Worm (Caenorhabditis elegans) whole organism, L2 larva: ENCODE results near the gene Y73F8A.10.

Experiments used
- C34F6.9 ChIP-seq: fragments of 150-350 bp; optimal IDR thresholded peaks from 2 replicates; lab custom pipeline; 2014; ENCODE audit warnings: missing biosample characterization, missing genetic modification characterization
- F13H6.1 ChIP-seq: sonication (generic microtip); optimal IDR thresholded peaks from 2 replicates; lab custom pipeline; 2016; ENCODE audit warnings: missing genetic modification characterization, missing compliant biosample characterization
- ZK546.5 ChIP-seq: sonication (generic microtip); optimal IDR thresholded peaks from 2 replicates; lab custom pipeline; 2017; ENCODE audit warnings: missing biosample characterization, missing genetic modification characterization
- aly-2 ChIP-seq: fragments of 150-350 bp; optimal IDR thresholded peaks from 2 replicates; lab custom pipeline; 2014; ENCODE audit warnings: missing biosample characterization, missing genetic modification characterization
- ama-1 ChIP-seq: fragments of 150-350 bp; optimal IDR thresholded peaks from 2 replicates; lab custom pipeline; 2018; ENCODE audit warnings: inconsistent platforms
- ceh-16 ChIP-seq: fragments of 150-350 bp; optimal IDR thresholded peaks from 2 replicates; lab custom pipeline; 2014; ENCODE audit warnings: missing biosample characterization, missing genetic modification characterization
- ceh-82 ChIP-seq: fragments of 150-350 bp; optimal IDR thresholded peaks from 2 replicates; lab custom pipeline; 2014; ENCODE audit warnings: missing biosample characterization, missing genetic modification characterization
- crh-2 ChIP-seq: sonication (generic microtip); optimal IDR thresholded peaks from 2 replicates; lab custom pipeline; 2017; ENCODE audit warnings: missing biosample characterization, missing genetic modification characterization
- dmd-4 ChIP-seq: sonication (generic microtip); optimal IDR thresholded peaks from 2 replicates; lab custom pipeline; 2017; ENCODE audit warnings: missing biosample characterization, missing genetic modification characterization
- egl-27 ChIP-seq: sonication (generic microtip); optimal IDR thresholded peaks from 3 replicates; lab custom pipeline; 2017; ENCODE audit warnings: missing biosample characterization, missing genetic modification reagents, missing genetic modification characterization
- elt-1 ChIP-seq: fragments of 150-350 bp; optimal IDR thresholded peaks from 2 replicates; lab custom pipeline; 2014; ENCODE audit warnings: missing biosample characterization, missing genetic modification characterization
- elt-3 ChIP-seq: sonication (generic microtip); optimal IDR thresholded peaks from 2 replicates; lab custom pipeline; 2017; ENCODE audit warnings: missing biosample characterization, missing genetic modification characterization
- gmeb-1 ChIP-seq: fragments of 150-350 bp; optimal IDR thresholded peaks from 2 replicates; lab custom pipeline; 2014; ENCODE audit warnings: missing biosample characterization, missing genetic modification characterization
- lin-11 ChIP-seq: fragments of 150-350 bp; sonication (generic microtip); optimal IDR thresholded peaks from 2 replicates; lab custom pipeline; 2014; ENCODE audit warnings: missing biosample characterization, missing genetic modification characterization, inconsistent platforms, mixed read lengths
- lin-13 ChIP-seq: fragments of 150-350 bp; optimal IDR thresholded peaks from 2 replicates; lab custom pipeline; 2014; ENCODE audit warnings: missing biosample characterization, missing genetic modification reagents, missing genetic modification characterization
- lin-39 ChIP-seq: fragments of 150-350 bp; optimal IDR thresholded peaks from 2 replicates; lab custom pipeline; 2014; ENCODE audit warnings: missing biosample characterization, missing genetic modification reagents, missing genetic modification characterization
- lsy-2 ChIP-seq, 2 experiments: fragments of 150-350 bp in 1 of 2; sonication (generic microtip) in 1 of 2; optimal IDR thresholded peaks; 2 replicates each; lab custom pipeline; 2014 to 2017; ENCODE audit warnings: missing biosample characterization in 2 of 2, missing genetic modification characterization in 2 of 2
- mab-5 ChIP-seq: fragments of 150-350 bp; optimal IDR thresholded peaks from 2 replicates; lab custom pipeline; 2014; ENCODE audit warnings: missing biosample characterization, missing genetic modification characterization
- nhr-10 ChIP-seq: sonication (generic microtip); optimal IDR thresholded peaks from 2 replicates; lab custom pipeline; 2017; ENCODE audit warnings: missing biosample characterization, missing genetic modification characterization
- nhr-12 ChIP-seq: fragments of 150-350 bp; optimal IDR thresholded peaks from 2 replicates; lab custom pipeline; 2014; ENCODE audit warnings: missing biosample characterization, missing genetic modification characterization
- nhr-21 ChIP-seq: fragments of 150-350 bp; optimal IDR thresholded peaks from 2 replicates; lab custom pipeline; 2014; ENCODE audit warnings: missing biosample characterization, missing genetic modification characterization
- nhr-23 ChIP-seq: fragments of 150-350 bp; optimal IDR thresholded peaks from 2 replicates; lab custom pipeline; 2014; ENCODE audit warnings: missing biosample characterization, missing genetic modification reagents, missing genetic modification characterization
- nhr-237 ChIP-seq: fragments of 150-350 bp; optimal IDR thresholded peaks from 2 replicates; lab custom pipeline; 2014; ENCODE audit warnings: missing biosample characterization, missing genetic modification characterization
- nhr-25 ChIP-seq: fragments of 150-350 bp; sonication (generic microtip); optimal IDR thresholded peaks from 3 replicates; lab custom pipeline; 2014; ENCODE audit warnings: missing biosample characterization, missing genetic modification characterization
- nhr-6 ChIP-seq: fragments of 150-350 bp; optimal IDR thresholded peaks from 2 replicates; lab custom pipeline; 2014; ENCODE audit warnings: missing biosample characterization, missing genetic modification characterization
- nhr-77 ChIP-seq: fragments of 150-350 bp; optimal IDR thresholded peaks from 2 replicates; lab custom pipeline; 2014; ENCODE audit warnings: missing biosample characterization, missing genetic modification characterization
- sem-4 ChIP-seq: fragments of 150-350 bp; optimal IDR thresholded peaks from 2 replicates; lab custom pipeline; 2014; ENCODE audit warnings: missing biosample characterization, missing genetic modification reagents, missing genetic modification characterization
- skn-1 ChIP-seq: sonication (generic microtip); optimal IDR thresholded peaks from 2 replicates; lab custom pipeline; 2017; ENCODE audit warnings: missing biosample characterization, missing genetic modification characterization
- sma-3 ChIP-seq: sonication (generic microtip); optimal IDR thresholded peaks from 2 replicates; lab custom pipeline; 2016; ENCODE audit warnings: missing genetic modification reagents, missing genetic modification characterization, missing compliant biosample characterization
- sma-9 ChIP-seq, 2 experiments: fragments of 150-350 bp in 1 of 2; sonication (generic microtip) in 1 of 2; optimal IDR thresholded peaks; 2 replicates each; lab custom pipeline; 2014 to 2016; ENCODE audit warnings: missing genetic modification characterization in 2 of 2, mild to moderate bottlenecking in 1 of 2, missing biosample characterization in 1 of 2, missing compliant biosample characterization in 1 of 2, missing genetic modification reagents in 1 of 2, moderate library complexity in 1 of 2
- unc-55 ChIP-seq: fragments of 150-350 bp; sonication (generic microtip); optimal IDR thresholded peaks from 3 replicates; lab custom pipeline; 2014; ENCODE audit warnings: missing biosample characterization, missing genetic modification reagents, missing genetic modification characterization
- unc-62 ChIP-seq: fragments of 150-350 bp; optimal IDR thresholded peaks from 2 replicates; lab custom pipeline; 2014; ENCODE audit warnings: missing biosample characterization, missing genetic modification reagents, missing genetic modification characterization
- zag-1 ChIP-seq: fragments of 150-350 bp; optimal IDR thresholded peaks from 2 replicates; lab custom pipeline; 2014; ENCODE audit warnings: missing biosample characterization, missing genetic modification characterization
- ztf-1 ChIP-seq: fragments of 200-800 bp; sonication (Bioruptor generic); conservative IDR thresholded peaks from 2 replicates; pipeline ENCODE4 v1.3.6; 2022; ENCODE audit warnings: missing genetic modification characterization, missing compliant biosample characterization
- ztf-4 ChIP-seq: fragments of 150-350 bp; optimal IDR thresholded peaks from 2 replicates; lab custom pipeline; 2014; ENCODE audit warnings: missing biosample characterization, missing genetic modification characterization

Y73F8A.10 gene

ce11 chrIV:15274063-15274462 lies 20.1 kb upstream of the Y73F8A.10 start:
- TF ChIP-seq mab-5 = peak; percentile 9
- peak; percentile 23 for TF ChIP-seq C34F6.9
- TF ChIP-seq nhr-12 (tag; lab: Kevin White, UChicago) = no peak

- TF ChIP-seq nhr-6 (tag; lab: Kevin White, UChicago) = no peak
- no peak for TF ChIP-seq elt-1
- peak; percentile 60 for TF ChIP-seq ama-1
- no peak for TF ChIP-seq crh-2 (tag; lab: Kevin White, UChicago)
- TF ChIP-seq C34F6.9 = peak; percentile 13
- TF ChIP-seq, all 48 proteins: peak for 2
Observed at ce11 chrIV:15275363-15275854, 18.7 kb upstream of the Y73F8A.10 start, which contains the start of gene ccg-1. ccg-1 (minus strand) TSS chrIV:15275804.

- no peak for TF ChIP-seq aly-2 (tag; lab: Kevin White, UChicago)
- TF ChIP-seq elt-3 = no peak
- TF ChIP-seq elt-1 = no peak
- no peak for TF ChIP-seq lin-39 (tag; lab: Kevin White, UChicago)
- TF ChIP-seq unc-62 (GFP tag; lab: Kevin White, UChicago) = no peak
- no peak for TF ChIP-seq skn-1 (tag; lab: Kevin White, UChicago)
- no peak for TF ChIP-seq nhr-23 (tag; lab: Kevin White, UChicago)
- no peak for TF ChIP-seq nhr-25 (tag; lab: Kevin White, UChicago)
- no peak for TF ChIP-seq ztf-1 (GFP tag; lab: Robert Waterston, UW)
- TF ChIP-seq ZK546.5 (tag; lab: Kevin White, UChicago) = no peak
- no peak for TF ChIP-seq ama-1
- TF ChIP-seq sma-3 (GFP tag; lab: Kevin White, UChicago) = no peak
- TF ChIP-seq zag-1 (tag; lab: Kevin White, UChicago) = no peak
- no peak for TF ChIP-seq nhr-10
- no peak for TF ChIP-seq ztf-4 (tag; lab: Kevin White, UChicago)
- TF ChIP-seq lin-13 (GFP tag; lab: Kevin White, UChicago) = no peak
- no peak for TF ChIP-seq egl-27 (tag; lab: Kevin White, UChicago)
- no peak for TF ChIP-seq lsy-2 (tag; optimal IDR thresholded peaks at IDR 0.05; lab: Kevin White, UChicago)
- no peak for TF ChIP-seq unc-55 (GFP tag; lab: Kevin White, UChicago)
- TF ChIP-seq ceh-16 (tag; lab: Kevin White, UChicago) = no peak
Observed at ce11 chrIV:15280219-15280618, 13.9 kb upstream of the Y73F8A.10 start.

ce11 chrIV:15283617-15284016 lies 10.5 kb upstream of the Y73F8A.10 start:
- TF ChIP-seq elt-3 (no peak), ceh-16 (tag; lab: Kevin White, UChicago) (no peak), sem-4 (tag; lab: Kevin White, UChicago) (no peak), F13H6.1 (no peak), nhr-77 (tag; lab: Kevin White, UChicago) (no peak), egl-27 (tag; lab: Kevin White, UChicago) (no peak), dmd-4 (tag; lab: Kevin White, UChicago) (no peak), nhr-25 (tag; lab: Kevin White, UChicago) (no peak), lin-13 (GFP tag; lab: Kevin White, UChicago) (no peak), mab-5 (no peak)
- TF ChIP-seq, all 48 proteins: peak for 0

ce11 chrIV:15289508-15289907 lies 4.6 kb upstream of the Y73F8A.10 start:
- TF ChIP-seq ceh-82 (tag; lab: Kevin White, UChicago) (no peak), F13H6.1 (peak; percentile 13), nhr-237 (tag; lab: Kevin White, UChicago) (no peak), sma-9 (GFP tag; optimal IDR thresholded peaks at IDR 0.05; lab: Kevin White, UChicago) (no peak), sma-9 (tag; optimal IDR thresholded peaks at IDR 0.05; lab: Kevin White, UChicago) (no peak), lin-13 (GFP tag; lab: Kevin White, UChicago) (peak; percentile 6), gmeb-1 (tag; lab: Kevin White, UChicago) (peak; percentile 3)

DNA sequence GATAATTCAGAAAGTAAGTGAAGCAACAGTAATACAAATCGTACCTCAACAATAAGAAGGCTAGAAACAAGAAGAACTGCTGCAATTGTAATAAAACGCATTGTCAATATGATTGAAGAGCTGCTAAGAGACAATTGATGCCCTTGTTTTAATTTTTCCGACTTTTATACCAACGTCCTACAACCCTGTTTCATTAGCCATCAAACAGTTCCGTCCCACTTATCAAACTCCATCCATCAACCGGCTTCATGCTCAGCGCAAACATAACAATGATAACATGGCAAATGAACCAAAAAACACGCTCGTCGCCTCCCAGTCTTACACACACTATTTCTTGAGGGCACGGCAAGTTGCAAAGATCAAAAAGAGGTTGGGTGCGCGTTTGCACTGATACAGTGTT lies 3.0 kb upstream of the Y73F8A.10 start, which contains the start of gene pqn-90:
Gene pqn-90 (minus strand): TSS at position 101 of the 400 bp plus-strand sequence.
- no peak for TF ChIP-seq nhr-21 (tag; lab: Kevin White, UChicago)
- TF ChIP-seq lin-11 (tag; lab: Kevin White, UChicago) = no peak
- TF ChIP-seq nhr-12 (tag; lab: Kevin White, UChicago) = no peak
